Worm (Caenorhabditis elegans): Measurements from ENCODE around the gene cyp-33E2.

- no peak for TF ChIP-seq nhr-2 (tag; optimal IDR thresholded peaks at IDR 0.05)
- TF ChIP-seq unc-62 (GFP tag; optimal IDR thresholded peaks at IDR 0.05): no peak
- TF ChIP-seq nhr-28 (tag; optimal IDR thresholded peaks at IDR 0.05): no peak
These were observed 42.0 kb downstream of the cyp-33E2 start, which contains the start of gene C49C8.1 for ce11 chrIV:8654115-8654628.
